Worm (Caenorhabditis elegans): Measurements from ENCODE around the gene lgc-40.

The lgc-40 gene

ce11 chrX:2344666-2345065, 15.2 kb upstream of the lgc-40 start, which contains the start of gene nlp-2:
TSS of gene nlp-2 (minus strand) at chrX:2344766.
- TF ChIP-seq hmbx-1 (tag; optimal IDR thresholded peaks at IDR 0.05) (no peak), flt-1 (GFP tag; IDR thresholded peaks at IDR 0.05) (no peak), tbx-11 (GFP tag; IDR thresholded peaks at IDR 0.05) (no peak), aly-1 (tag; optimal IDR thresholded peaks at IDR 0.05) (no peak), F13C5.2 (tag; optimal IDR thresholded peaks at IDR 0.05) (no peak), pes-1 (GFP tag; IDR thresholded peaks at IDR 0.05) (no peak), tbx-37 (GFP tag; conservative IDR thresholded peaks at IDR 0.05) (no peak), ets-7 (tag; optimal IDR thresholded peaks at IDR 0.05) (no peak)

DNA sequence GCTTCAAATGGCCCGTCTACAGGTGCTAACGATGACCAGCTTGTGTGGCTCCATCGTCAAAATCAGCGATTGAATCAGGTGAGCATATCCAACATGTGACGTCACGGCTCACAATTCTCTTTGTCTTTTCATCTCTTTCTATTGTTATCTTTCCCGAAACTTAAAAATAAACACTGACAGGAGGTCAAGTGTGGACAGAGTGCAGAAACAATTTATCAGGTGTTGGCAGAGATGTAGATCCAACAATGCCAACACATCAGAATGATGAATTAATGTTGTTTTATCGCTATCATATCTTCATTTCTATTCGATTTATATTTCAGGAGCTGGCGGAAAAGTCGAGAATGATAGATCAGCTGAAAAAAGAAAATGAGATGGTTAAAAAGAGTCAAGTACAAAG, 11.9 kb upstream of the lgc-40 start:
- no peak for TF ChIP-seq tbx-11 (GFP tag; IDR thresholded peaks at IDR 0.05)
- no peak for TF ChIP-seq tbx-37 (GFP tag; conservative IDR thresholded peaks at IDR 0.05)
- TF ChIP-seq hnd-1 (tag; optimal IDR thresholded peaks at IDR 0.05): no peak
- no peak for TF ChIP-seq ama-1 (optimal IDR thresholded peaks at IDR 0.05)
- no peak for TF ChIP-seq aly-1 (tag; optimal IDR thresholded peaks at IDR 0.05)
- no peak for TF ChIP-seq B0310.2 (tag; optimal IDR thresholded peaks at IDR 0.05)
- TF ChIP-seq ceh-36 (tag; optimal IDR thresholded peaks at IDR 0.05): no peak
- no peak for TF ChIP-seq F13C5.2 (tag; optimal IDR thresholded peaks at IDR 0.05)
- TF ChIP-seq flt-1 (GFP tag; IDR thresholded peaks at IDR 0.05): no peak
- TF ChIP-seq sea-1 (GFP tag; conservative IDR thresholded peaks at IDR 0.05): no peak
- TF ChIP-seq hmg-4 (GFP tag; optimal IDR thresholded peaks at IDR 0.05): no peak
- TF ChIP-seq scrt-1 (GFP tag; IDR thresholded peaks at IDR 0.05): no peak
- TF ChIP-seq ceh-13 (GFP tag; optimal IDR thresholded peaks at IDR 0.05): no peak
- TF ChIP-seq pes-1 (GFP tag; IDR thresholded peaks at IDR 0.05): no peak
- TF ChIP-seq hmbx-1 (tag; optimal IDR thresholded peaks at IDR 0.05): no peak
- TF ChIP-seq tra-4 (tag; optimal IDR thresholded peaks at IDR 0.05): no peak
- TF ChIP-seq ets-7 (tag; optimal IDR thresholded peaks at IDR 0.05): no peak

DNA sequence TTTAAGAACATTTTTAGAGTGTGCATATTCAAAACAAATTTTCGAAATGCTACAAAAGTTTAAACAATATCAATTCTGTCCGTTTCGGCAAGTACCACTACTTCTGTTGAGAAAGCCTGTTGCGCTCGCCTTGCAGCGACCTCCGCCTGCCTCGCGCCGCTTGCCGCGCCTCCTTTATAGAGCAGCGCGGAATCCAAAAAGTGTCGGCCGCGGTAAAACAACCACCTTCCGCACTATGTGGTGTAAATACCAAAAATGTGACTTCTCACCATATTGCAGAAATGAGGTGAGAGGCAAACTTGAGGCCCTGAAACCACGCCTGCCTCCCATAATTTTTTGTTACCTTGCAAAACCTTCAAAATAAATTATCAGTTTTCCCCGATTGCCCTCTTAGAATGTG, 7.0 kb upstream of the lgc-40 start:
- no peak for TF ChIP-seq ets-7 (tag; optimal IDR thresholded peaks at IDR 0.05)
- no peak for TF ChIP-seq hmbx-1 (tag; optimal IDR thresholded peaks at IDR 0.05)
- no peak for TF ChIP-seq pes-1 (GFP tag; IDR thresholded peaks at IDR 0.05)
- no peak for TF ChIP-seq ama-1 (optimal IDR thresholded peaks at IDR 0.05)
- no peak for TF ChIP-seq tbx-37 (GFP tag; conservative IDR thresholded peaks at IDR 0.05)
- TF ChIP-seq aly-1 (tag; optimal IDR thresholded peaks at IDR 0.05): no peak
- no peak for TF ChIP-seq tbx-11 (GFP tag; IDR thresholded peaks at IDR 0.05)

- TF ChIP-seq pes-1 (GFP tag; IDR thresholded peaks at IDR 0.05) (no peak), tbx-11 (GFP tag; IDR thresholded peaks at IDR 0.05) (no peak), scrt-1 (GFP tag; IDR thresholded peaks at IDR 0.05) (no peak), tra-4 (tag; optimal IDR thresholded peaks at IDR 0.05) (no peak), hmbx-1 (tag; optimal IDR thresholded peaks at IDR 0.05) (no peak), F13C5.2 (tag; optimal IDR thresholded peaks at IDR 0.05) (no peak), tbx-37 (GFP tag; conservative IDR thresholded peaks at IDR 0.05) (no peak), sea-1 (GFP tag; conservative IDR thresholded peaks at IDR 0.05) (no peak), hnd-1 (tag; optimal IDR thresholded peaks at IDR 0.05) (no peak), flt-1 (GFP tag; IDR thresholded peaks at IDR 0.05) (no peak), ceh-36 (tag; optimal IDR thresholded peaks at IDR 0.05) (no peak), ama-1 (optimal IDR thresholded peaks at IDR 0.05) (no peak), hmg-4 (GFP tag; optimal IDR thresholded peaks at IDR 0.05) (no peak), B0310.2 (tag; optimal IDR thresholded peaks at IDR 0.05) (no peak)
Observed at ce11 chrX:2362872-2363271, 3.0 kb downstream of the lgc-40 start.

- TF ChIP-seq tbx-11 (GFP tag; IDR thresholded peaks at IDR 0.05) (no peak), tra-4 (tag; optimal IDR thresholded peaks at IDR 0.05) (no peak), hmbx-1 (tag; optimal IDR thresholded peaks at IDR 0.05) (no peak), B0310.2 (tag; optimal IDR thresholded peaks at IDR 0.05) (no peak), scrt-1 (GFP tag; IDR thresholded peaks at IDR 0.05) (no peak), flt-1 (GFP tag; IDR thresholded peaks at IDR 0.05) (no peak), tbx-37 (GFP tag; conservative IDR thresholded peaks at IDR 0.05) (no peak), aly-1 (tag; optimal IDR thresholded peaks at IDR 0.05) (no peak), hnd-1 (tag; optimal IDR thresholded peaks at IDR 0.05) (no peak), ceh-13 (GFP tag; optimal IDR thresholded peaks at IDR 0.05) (no peak), sea-1 (GFP tag; conservative IDR thresholded peaks at IDR 0.05) (no peak), F13C5.2 (tag; optimal IDR thresholded peaks at IDR 0.05) (no peak), ets-7 (tag; optimal IDR thresholded peaks at IDR 0.05) (no peak), pes-1 (GFP tag; IDR thresholded peaks at IDR 0.05) (no peak), ama-1 (optimal IDR thresholded peaks at IDR 0.05) (no peak), ceh-36 (tag; optimal IDR thresholded peaks at IDR 0.05) (no peak), hmg-4 (GFP tag; optimal IDR thresholded peaks at IDR 0.05) (no peak)
Observed at ce11 chrX:2364703-2365299, 4.9 kb downstream of the lgc-40 start.

ce11 chrX:2365890-2366289, 6.0 kb downstream of the lgc-40 start, which contains the start of gene T24D8.6:
TSS of gene T24D8.6 (minus strand) at chrX:2365990.
- TF ChIP-seq hmbx-1 (tag; optimal IDR thresholded peaks at IDR 0.05) (no peak), ets-7 (tag; optimal IDR thresholded peaks at IDR 0.05) (no peak), scrt-1 (GFP tag; IDR thresholded peaks at IDR 0.05) (no peak), ama-1 (optimal IDR thresholded peaks at IDR 0.05) (no peak), tra-4 (tag; optimal IDR thresholded peaks at IDR 0.05) (no peak), aly-1 (tag; optimal IDR thresholded peaks at IDR 0.05) (no peak), flt-1 (GFP tag; IDR thresholded peaks at IDR 0.05) (no peak), B0310.2 (tag; optimal IDR thresholded peaks at IDR 0.05) (no peak), pes-1 (GFP tag; IDR thresholded peaks at IDR 0.05) (no peak), tbx-11 (GFP tag; IDR thresholded peaks at IDR 0.05) (no peak), sea-1 (GFP tag; conservative IDR thresholded peaks at IDR 0.05) (no peak), ceh-13 (GFP tag; optimal IDR thresholded peaks at IDR 0.05) (no peak), F13C5.2 (tag; optimal IDR thresholded peaks at IDR 0.05) (no peak), ceh-36 (tag; optimal IDR thresholded peaks at IDR 0.05) (no peak), tbx-37 (GFP tag; conservative IDR thresholded peaks at IDR 0.05) (no peak), hnd-1 (tag; optimal IDR thresholded peaks at IDR 0.05) (no peak), hmg-4 (GFP tag; optimal IDR thresholded peaks at IDR 0.05) (no peak)
